Worm (Caenorhabditis elegans) whole organism, late embryonic: ENCODE data around the gene F17E9.15.

Experiments used
- F13H6.1 ChIP-seq: sonication (generic microtip); optimal IDR thresholded peaks from 2 replicates; lab custom pipeline; 2016; ENCODE audit warnings: missing genetic modification characterization, missing compliant biosample characterization
- K09A11.1 ChIP-seq: sonication (generic microtip); optimal IDR thresholded peaks from 2 replicates; lab custom pipeline; 2017; ENCODE audit warnings: antibody characterized with exemption, mild to moderate bottlenecking, missing genetic modification characterization, missing compliant biosample characterization; ENCODE audit not compliant: insufficient read depth
- ceh-31 ChIP-seq: sonication (generic microtip); optimal IDR thresholded peaks from 2 replicates; lab custom pipeline; 2016; ENCODE audit warnings: missing genetic modification characterization, missing compliant biosample characterization
- hlh-8 ChIP-seq: sonication (generic microtip); optimal IDR thresholded peaks from 2 replicates; lab custom pipeline; 2016; ENCODE audit warnings: missing genotype, missing genetic modification characterization, missing compliant biosample characterization
- lin-11 ChIP-seq: fragments of 200-800 bp; sonication (Bioruptor generic); optimal IDR thresholded peaks from 2 replicates; lab custom pipeline; 2018; ENCODE audit warnings: mild to moderate bottlenecking, missing genetic modification characterization, missing compliant biosample characterization
- mec-3 ChIP-seq: sonication (generic microtip); optimal IDR thresholded peaks from 2 replicates; lab custom pipeline; 2016; ENCODE audit warnings: borderline replicate concordance, missing genetic modification characterization, missing compliant biosample characterization
- nfya-1 ChIP-seq: sonication (generic microtip); optimal IDR thresholded peaks from 2 replicates; lab custom pipeline; 2017; ENCODE audit warnings: missing genetic modification characterization, mild to moderate bottlenecking, missing compliant biosample characterization, antibody characterized with exemption, moderate library complexity
- nhr-11 ChIP-seq: fragments of 150-350 bp; optimal IDR thresholded peaks from 2 replicates; lab custom pipeline; 2014; ENCODE audit warnings: missing biosample characterization, missing genetic modification characterization
- pag-3 ChIP-seq: sonication (generic microtip); optimal IDR thresholded peaks from 2 replicates; lab custom pipeline; 2016; ENCODE audit warnings: missing compliant biosample characterization, missing genetic modification characterization, borderline replicate concordance
- pha-4 ChIP-seq: fragments of 150-350 bp; optimal IDR thresholded peaks from 2 replicates; lab custom pipeline; 2018; ENCODE audit warnings: missing biosample characterization, missing genetic modification reagents, missing genetic modification characterization
- ztf-16 ChIP-seq: sonication (generic microtip); optimal IDR thresholded peaks from 2 replicates; lab custom pipeline; 2017; ENCODE audit warnings: missing genetic modification characterization, missing compliant biosample characterization

ce11 chrIV:8333554-8333953 is 13.7 kb upstream of the F17E9.15 start:
- TF ChIP-seq mec-3: no peak
- TF ChIP-seq F13H6.1: no peak
- TF ChIP-seq hlh-8 (tag; lab: Kevin White, UChicago): no peak
- TF ChIP-seq K09A11.1 (tag; lab: Kevin White, UChicago): no peak
- TF ChIP-seq lin-11 (tag; lab: Kevin White, UChicago): no peak
- no peak for TF ChIP-seq nfya-1 (tag; lab: Kevin White, UChicago)
- TF ChIP-seq pha-4 (tag; lab: Kevin White, UChicago): no peak
- TF ChIP-seq ztf-16: no peak
- TF ChIP-seq ceh-31: no peak
- TF ChIP-seq nhr-11 (tag; lab: Kevin White, UChicago): no peak
- TF ChIP-seq pag-3 (tag; lab: Kevin White, UChicago): no peak
